Worm (Caenorhabditis elegans) whole organism, late embryonic: ENCODE data around the gene srh-44.

Source experiments
- C08G9.2 ChIP-seq: sonication (generic microtip); optimal IDR thresholded peaks from 2 replicates; lab custom pipeline; 2016; ENCODE audit warnings: mild to moderate bottlenecking, missing genetic modification characterization, moderate library complexity, missing compliant biosample characterization
- C38D4.7 ChIP-seq: fragments of 200-800 bp; sonication (Bioruptor generic); optimal IDR thresholded peaks from 2 replicates; lab custom pipeline; 2018; ENCODE audit warnings: mild to moderate bottlenecking, missing genetic modification characterization, moderate library complexity, missing compliant biosample characterization
- F13H6.1 ChIP-seq: sonication (generic microtip); optimal IDR thresholded peaks from 2 replicates; lab custom pipeline; 2016; ENCODE audit warnings: missing genetic modification characterization, missing compliant biosample characterization
- K02D7.2 ChIP-seq: sonication (generic microtip); optimal IDR thresholded peaks from 2 replicates; lab custom pipeline; 2017; ENCODE audit warnings: mild to moderate bottlenecking, missing genetic modification characterization, missing compliant biosample characterization
- K09A11.1 ChIP-seq: sonication (generic microtip); optimal IDR thresholded peaks from 2 replicates; lab custom pipeline; 2017; ENCODE audit warnings: antibody characterized with exemption, mild to moderate bottlenecking, missing genetic modification characterization, missing compliant biosample characterization; ENCODE audit not compliant: insufficient read depth
- T23F11.4 ChIP-seq: fragments of 200-800 bp; sonication (Bioruptor generic); optimal IDR thresholded peaks from 2 replicates; lab custom pipeline; 2018; ENCODE audit warnings: mild to moderate bottlenecking, missing genetic modification characterization, missing compliant biosample characterization
- Y22D7AL.16 ChIP-seq: sonication (generic microtip); optimal IDR thresholded peaks from 2 replicates; lab custom pipeline; 2016; ENCODE audit warnings: missing genetic modification characterization, missing compliant biosample characterization
- ahr-1 ChIP-seq: sonication (generic microtip); optimal IDR thresholded peaks from 2 replicates; lab custom pipeline; 2016; ENCODE audit warnings: missing genetic modification characterization, missing compliant biosample characterization
- ceh-14 ChIP-seq: sonication (generic microtip); optimal IDR thresholded peaks from 2 replicates; lab custom pipeline; 2016; ENCODE audit warnings: missing genotype, missing genetic modification characterization, missing compliant biosample characterization
- ceh-18 ChIP-seq: sonication (generic microtip); optimal IDR thresholded peaks from 2 replicates; lab custom pipeline; 2016; ENCODE audit warnings: missing genetic modification characterization, missing compliant biosample characterization
- ceh-2 ChIP-seq: sonication (generic microtip); optimal IDR thresholded peaks from 2 replicates; lab custom pipeline; 2016; ENCODE audit warnings: missing genotype, missing genetic modification characterization, missing compliant biosample characterization
- ceh-31 ChIP-seq: sonication (generic microtip); optimal IDR thresholded peaks from 2 replicates; lab custom pipeline; 2016; ENCODE audit warnings: missing genetic modification characterization, missing compliant biosample characterization
- ceh-34 ChIP-seq: sonication (generic microtip); optimal IDR thresholded peaks from 2 replicates; lab custom pipeline; 2016; ENCODE audit warnings: mild to moderate bottlenecking, missing genetic modification characterization, missing compliant biosample characterization
- ceh-48 ChIP-seq: sonication (generic microtip); optimal IDR thresholded peaks from 2 replicates; lab custom pipeline; 2016; ENCODE audit warnings: missing genetic modification characterization, inconsistent platforms, missing compliant biosample characterization
- dmd-4 ChIP-seq: sonication (generic microtip); optimal IDR thresholded peaks from 2 replicates; lab custom pipeline; 2016; ENCODE audit warnings: borderline replicate concordance, missing genetic modification characterization, missing compliant biosample characterization
- dve-1 ChIP-seq: sonication (generic microtip); optimal IDR thresholded peaks from 2 replicates; lab custom pipeline; 2017; ENCODE audit warnings: antibody characterized with exemption, mild to moderate bottlenecking, missing genetic modification characterization, missing compliant biosample characterization
- elt-2 ChIP-seq: sonication (generic microtip); optimal IDR thresholded peaks from 2 replicates; lab custom pipeline; 2016; ENCODE audit warnings: missing genetic modification reagents, missing genetic modification characterization, missing compliant biosample characterization
- elt-4 ChIP-seq: sonication (generic microtip); optimal IDR thresholded peaks from 2 replicates; lab custom pipeline; 2016; ENCODE audit warnings: missing genetic modification characterization, missing compliant biosample characterization
- ets-4 ChIP-seq: sonication (generic microtip); optimal IDR thresholded peaks from 2 replicates; lab custom pipeline; 2016; ENCODE audit warnings: missing genetic modification characterization, missing compliant biosample characterization
- fax-1 ChIP-seq: sonication (generic microtip); optimal IDR thresholded peaks from 2 replicates; lab custom pipeline; 2016; ENCODE audit warnings: missing genotype, missing genetic modification characterization, missing compliant biosample characterization
- fkh-6 ChIP-seq: sonication (generic microtip); optimal IDR thresholded peaks from 2 replicates; lab custom pipeline; 2016; ENCODE audit warnings: missing genetic modification characterization, missing compliant biosample characterization
- gmeb-2 ChIP-seq: sonication (generic microtip); optimal IDR thresholded peaks from 2 replicates; lab custom pipeline; 2016; ENCODE audit warnings: missing genetic modification characterization, inconsistent platforms, missing compliant biosample characterization
- hlh-13 ChIP-seq: fragments of 200-800 bp; sonication (Bioruptor generic); optimal IDR thresholded peaks from 2 replicates; lab custom pipeline; 2018; ENCODE audit warnings: mild to moderate bottlenecking, missing genetic modification characterization, missing compliant biosample characterization
- hlh-15 ChIP-seq: sonication (generic microtip); optimal IDR thresholded peaks from 2 replicates; lab custom pipeline; 2016; ENCODE audit warnings: missing genetic modification characterization, missing compliant biosample characterization
- hlh-6 ChIP-seq: sonication (generic microtip); optimal IDR thresholded peaks from 2 replicates; lab custom pipeline; 2016; ENCODE audit warnings: missing genotype, missing genetic modification characterization, missing compliant biosample characterization
- hlh-8 ChIP-seq: sonication (generic microtip); optimal IDR thresholded peaks from 2 replicates; lab custom pipeline; 2016; ENCODE audit warnings: missing genotype, missing genetic modification characterization, missing compliant biosample characterization
- lim-6 ChIP-seq: sonication (generic microtip); optimal IDR thresholded peaks from 2 replicates; lab custom pipeline; 2016; ENCODE audit warnings: missing genetic modification characterization, missing compliant biosample characterization
- madf-2 ChIP-seq: sonication (generic microtip); optimal IDR thresholded peaks from 2 replicates; lab custom pipeline; 2017; ENCODE audit warnings: missing genetic modification characterization, missing compliant biosample characterization
- mec-3 ChIP-seq: sonication (generic microtip); optimal IDR thresholded peaks from 2 replicates; lab custom pipeline; 2016; ENCODE audit warnings: borderline replicate concordance, missing genetic modification characterization, missing compliant biosample characterization
- pha-2 ChIP-seq: sonication (generic microtip); optimal IDR thresholded peaks from 2 replicates; lab custom pipeline; 2017; ENCODE audit warnings: mild to moderate bottlenecking, missing genetic modification characterization, missing compliant biosample characterization
- pqm-1 ChIP-seq: sonication (generic microtip); optimal IDR thresholded peaks from 2 replicates; lab custom pipeline; 2016; ENCODE audit warnings: missing genetic modification characterization, missing compliant biosample characterization
- pros-1 ChIP-seq: fragments of 150-350 bp; optimal IDR thresholded peaks from 2 replicates; lab custom pipeline; 2014; ENCODE audit warnings: missing biosample characterization, missing genetic modification reagents, missing genetic modification characterization
- ref-2 ChIP-seq: sonication (generic microtip); optimal IDR thresholded peaks from 2 replicates; lab custom pipeline; 2016; ENCODE audit warnings: missing genetic modification characterization, missing compliant biosample characterization
- rnt-1 ChIP-seq: sonication (generic microtip); optimal IDR thresholded peaks from 2 replicates; lab custom pipeline; 2016; ENCODE audit warnings: missing genetic modification characterization, missing compliant biosample characterization
- sdc-2 ChIP-seq: sonication (generic microtip); optimal IDR thresholded peaks from 2 replicates; lab custom pipeline; 2016; ENCODE audit warnings: missing genotype, missing genetic modification characterization, missing compliant biosample characterization
- sox-2 ChIP-seq: fragments of 200-800 bp; sonication (Bioruptor generic); IDR thresholded peaks from 2 replicates; pipeline ENCODE4 v1.3.6; 2022; ENCODE audit warnings: missing genetic modification reagents, missing genetic modification characterization, missing compliant biosample characterization
- sox-4 ChIP-seq: sonication (generic microtip); optimal IDR thresholded peaks from 2 replicates; lab custom pipeline; 2017; ENCODE audit warnings: mild to moderate bottlenecking, missing genetic modification characterization, inconsistent platforms, missing compliant biosample characterization
- syd-9 ChIP-seq: sonication (generic microtip); optimal IDR thresholded peaks from 2 replicates; lab custom pipeline; 2016; ENCODE audit warnings: mild to moderate bottlenecking, missing genetic modification characterization, moderate library complexity, missing compliant biosample characterization
- tbx-2 ChIP-seq: sonication (generic microtip); optimal IDR thresholded peaks from 2 replicates; lab custom pipeline; 2016; ENCODE audit warnings: missing genetic modification characterization, missing compliant biosample characterization
- ttx-3 ChIP-seq: sonication (generic microtip); optimal IDR thresholded peaks from 2 replicates; lab custom pipeline; 2016; ENCODE audit warnings: missing genetic modification reagents, missing genetic modification characterization, missing compliant biosample characterization
- unc-3 ChIP-seq, 2 experiments: fragments of 200-800 bp in 1 of 2; sonication (Bioruptor generic) in 1 of 2; sonication (generic microtip) in 1 of 2; conservative IDR thresholded peaks in 1 of 2; optimal IDR thresholded peaks in 1 of 2; 2 replicates each; pipeline versions ENCODE4 v1.3.6 to Lab custom; 2016 to 2022; ENCODE audit warnings: missing compliant biosample characterization in 2 of 2, missing genetic modification characterization in 2 of 2, missing genetic modification reagents in 1 of 2
- unc-42 ChIP-seq: sonication (generic microtip); optimal IDR thresholded peaks from 2 replicates; lab custom pipeline; 2016; ENCODE audit warnings: missing genotype, missing genetic modification characterization, missing compliant biosample characterization
- unc-86 ChIP-seq: sonication (generic microtip); optimal IDR thresholded peaks from 2 replicates; lab custom pipeline; 2016; ENCODE audit warnings: missing genetic modification characterization, missing compliant biosample characterization
- zip-5 ChIP-seq: sonication (generic microtip); optimal IDR thresholded peaks from 2 replicates; lab custom pipeline; 2016; ENCODE audit warnings: missing genetic modification characterization, missing compliant biosample characterization
- ztf-16 ChIP-seq: sonication (generic microtip); optimal IDR thresholded peaks from 2 replicates; lab custom pipeline; 2017; ENCODE audit warnings: missing genetic modification characterization, missing compliant biosample characterization

Gene srh-44

DNA sequence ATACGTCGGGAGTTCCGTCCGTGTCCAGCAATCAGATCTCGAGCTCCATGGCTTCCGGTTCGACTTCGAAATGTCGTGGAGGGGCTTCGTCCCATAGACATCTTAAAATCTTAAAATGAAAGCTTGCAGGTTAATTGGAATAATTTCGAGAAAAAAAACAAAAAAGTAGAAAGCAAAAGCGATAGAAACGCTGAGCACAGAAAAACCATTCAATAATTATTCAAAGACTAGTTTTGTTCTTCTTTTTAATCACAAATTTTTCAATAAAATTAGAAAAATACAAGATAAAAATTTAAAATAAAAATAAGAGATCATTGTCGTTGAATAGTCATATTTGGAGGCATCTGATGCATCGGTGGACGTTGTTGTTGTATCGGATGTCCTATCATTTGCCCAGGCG, 12.1 kb downstream of the srh-44 start, which contains the start of gene age-1 (continued):
- TF ChIP-seq F13H6.1 = no peak

DNA sequence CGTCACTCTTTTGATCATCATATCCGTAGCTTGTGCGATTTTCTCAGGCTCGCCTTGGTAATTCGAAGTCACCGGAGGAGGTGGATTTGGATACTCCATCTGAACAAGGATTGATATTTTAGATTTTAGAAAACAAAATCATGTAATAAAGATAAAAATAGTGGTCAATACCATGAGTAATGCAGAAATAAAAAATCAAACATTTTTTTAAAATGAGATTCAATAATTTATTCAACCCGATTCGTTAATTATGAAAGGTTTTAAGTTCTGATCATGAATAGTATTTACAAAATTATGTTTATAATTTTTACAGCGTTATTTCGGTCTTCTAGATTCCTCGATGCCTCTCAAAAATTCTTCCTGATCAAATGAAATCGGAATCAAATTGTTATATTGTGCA, 18.8 kb downstream of the srh-44 start, which contains the start of gene mdt-8:
Gene mdt-8, minus strand, starts transcription at position 101 of the 400 bp plus-strand sequence.
- TF ChIP-seq dve-1 = no peak
- no peak for TF ChIP-seq sox-2 (GFP tag; lab: Robert Waterston, UW)
- no peak for TF ChIP-seq unc-42 (tag; lab: Kevin White, UChicago)
- no peak for TF ChIP-seq C38D4.7
- no peak for TF ChIP-seq K09A11.1 (tag; lab: Kevin White, UChicago)
- no peak for TF ChIP-seq C08G9.2
- TF ChIP-seq elt-4 = no peak
- TF ChIP-seq ceh-48 (tag; lab: Kevin White, UChicago) = no peak
- TF ChIP-seq Y22D7AL.16 (tag; lab: Kevin White, UChicago) = no peak
- no peak for TF ChIP-seq ref-2 (tag; lab: Kevin White, UChicago)
- TF ChIP-seq hlh-6 (tag; lab: Kevin White, UChicago) = no peak
- no peak for TF ChIP-seq ztf-16 (tag; lab: Kevin White, UChicago)
- no peak for TF ChIP-seq unc-86 (tag; lab: Kevin White, UChicago)
- no peak for TF ChIP-seq sdc-2
- TF ChIP-seq pros-1 (tag; lab: Kevin White, UChicago) = no peak

ce11 chrII:11534429-11535099, 19.7 kb downstream of the srh-44 start, which contains the start of gene Y62F5A.12:
Gene Y62F5A.12, minus strand, starts transcription at chrII:11534479.
- peak; percentile 78 for TF ChIP-seq ahr-1 (tag; lab: Kevin White, UChicago)
- peak; percentile 89 for TF ChIP-seq ceh-18 (tag; lab: Kevin White, UChicago)
- peak; percentile 54 for TF ChIP-seq sox-4
- TF ChIP-seq fax-1 = peak; percentile 94
- TF ChIP-seq elt-2 (tag; lab: Kevin White, UChicago) = peak; percentile 79
- TF ChIP-seq ceh-34 = peak; percentile 95
- peak; percentile 35 for TF ChIP-seq ceh-48 (tag; lab: Kevin White, UChicago)
- TF ChIP-seq tbx-2 (tag; lab: Kevin White, UChicago) = peak; percentile 99
- peak; percentile 30 for TF ChIP-seq ttx-3 (tag; lab: Kevin White, UChicago)
- peak; percentile 62 for TF ChIP-seq hlh-6 (tag; lab: Kevin White, UChicago)
- TF ChIP-seq zip-5 (tag; lab: Kevin White, UChicago) = peak; percentile 92
- TF ChIP-seq ceh-2 (tag; lab: Kevin White, UChicago) = peak; percentile 95
- peak; percentile 65 for TF ChIP-seq gmeb-2 (tag; lab: Kevin White, UChicago)
- peak; percentile 9 for TF ChIP-seq sdc-2
- peak; percentile 18 for TF ChIP-seq K02D7.2 (tag; lab: Kevin White, UChicago)
- peak; percentile 100 for TF ChIP-seq ceh-31
- peak; percentile 89 for TF ChIP-seq pqm-1 (tag; lab: Kevin White, UChicago)
- peak; percentile 85 for TF ChIP-seq syd-9 (tag; lab: Kevin White, UChicago)
- peak; percentile 98 for TF ChIP-seq ceh-14 (tag; lab: Kevin White, UChicago)
- TF ChIP-seq unc-42 (tag; lab: Kevin White, UChicago) = peak; percentile 88
- TF ChIP-seq pha-2 = peak; percentile 49
- peak; percentile 5 for TF ChIP-seq Y22D7AL.16 (tag; lab: Kevin White, UChicago)
- TF ChIP-seq lim-6 (tag; lab: Kevin White, UChicago) = peak; percentile 98
- TF ChIP-seq fkh-6 = peak; percentile 57
- TF ChIP-seq hlh-13 (GFP tag; lab: Kevin White, UChicago) = peak; percentile 72
- TF ChIP-seq T23F11.4 (GFP tag; lab: Kevin White, UChicago) = peak; percentile 8
- peak; percentile 52 for TF ChIP-seq madf-2
- TF ChIP-seq hlh-8 (tag; lab: Kevin White, UChicago) = peak; percentile 89
- peak; percentile 83 for TF ChIP-seq unc-3 (GFP tag; conservative IDR thresholded peaks at IDR 0.05; lab: Robert Waterston, UW)
- peak; percentile 66 for TF ChIP-seq unc-3 (tag; optimal IDR thresholded peaks at IDR 0.05; lab: Kevin White, UChicago)
- peak; percentile 64 for TF ChIP-seq hlh-15 (tag; lab: Kevin White, UChicago)
- peak; percentile 96 for TF ChIP-seq F13H6.1
- peak; percentile 97 for TF ChIP-seq mec-3
- TF ChIP-seq sox-2 (GFP tag; lab: Robert Waterston, UW) = peak; percentile 35; the same call in 1 of the 2 replicates
- peak; percentile 97 for TF ChIP-seq ets-4
- TF ChIP-seq rnt-1 = peak; percentile 98
- TF ChIP-seq elt-4 = peak; percentile 79
- peak; percentile 79 for TF ChIP-seq unc-86 (tag; lab: Kevin White, UChicago)
- TF ChIP-seq dmd-4 (tag; lab: Kevin White, UChicago) = peak; percentile 94
- peak; percentile 98 for TF ChIP-seq ref-2 (tag; lab: Kevin White, UChicago)
- TF ChIP-seq C38D4.7 = peak; percentile 41
